Worm (Caenorhabditis elegans) whole organism, dauer: ENCODE data around the gene C06B3.6.

Experiments
- unc-62 ChIP-seq: sonication (generic microtip); optimal IDR thresholded peaks from 2 replicates; lab custom pipeline; 2017; ENCODE audit warnings: missing biosample characterization, missing genetic modification reagents, missing genetic modification characterization

Gene C06B3.6

ce11 chrV:13892457-13893375, 16.1 kb downstream of the C06B3.6 start, which contains the start of gene sptl-3:
Gene sptl-3, plus strand, starts transcription at chrV:13893325.
- no peak for TF ChIP-seq unc-62 (GFP tag; lab: Kevin White, UChicago)

- TF ChIP-seq unc-62 (GFP tag; lab: Kevin White, UChicago), result no peak
These were observed 17.3 kb downstream of the C06B3.6 start for ce11 chrV:13891489-13891888.

ce11 chrV:13890473-13890872, 18.3 kb downstream of the C06B3.6 start, which contains the start of gene lbp-8:
Gene lbp-8, plus strand, starts transcription at chrV:13890773.
- no peak for TF ChIP-seq unc-62 (GFP tag; lab: Kevin White, UChicago)

DNA sequence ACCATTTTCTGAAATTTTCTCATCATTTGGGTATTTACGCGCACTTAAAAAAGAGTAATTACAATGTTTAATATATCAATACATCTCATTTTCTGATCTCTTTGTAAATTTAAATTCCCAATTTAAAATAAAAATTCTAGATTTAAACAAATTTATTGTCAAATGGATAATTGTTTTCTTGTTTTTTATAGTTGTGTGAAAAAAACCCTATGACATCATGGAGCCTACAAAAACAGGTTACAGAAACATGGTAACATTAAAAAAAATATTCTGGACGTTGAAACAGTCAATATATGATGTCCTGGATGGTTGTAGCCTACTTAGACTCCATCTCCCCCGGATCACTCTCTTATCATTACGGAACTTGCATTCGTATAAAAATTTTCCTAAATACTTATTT, 19.3 kb downstream of the C06B3.6 start, which contains the start of gene spp-12:
spp-12 (plus strand) TSS at position 301 of the 400 bp plus-strand sequence.
- no peak for TF ChIP-seq unc-62 (GFP tag; lab: Kevin White, UChicago)

ce11 chrV:13887358-13887757, 21.4 kb downstream of the C06B3.6 start, which contains the start of gene srsx-19:
Gene srsx-19, plus strand, starts transcription at chrV:13887658.
- no peak for TF ChIP-seq unc-62 (GFP tag; lab: Kevin White, UChicago)

ce11 chrV:13880607-13881006, 28.2 kb downstream of the C06B3.6 start, which contains the start of gene T22G5.3:
Gene T22G5.3, plus strand, starts transcription at chrV:13880907.
- TF ChIP-seq unc-62 (GFP tag; lab: Kevin White, UChicago), result no peak

ce11 chrV:13880163-13880562, 28.6 kb downstream of the C06B3.6 start:
- no peak for TF ChIP-seq unc-62 (GFP tag; lab: Kevin White, UChicago)

ce11 chrV:13879241-13879640, 29.5 kb downstream of the C06B3.6 start, which contains the start of gene lbp-7:
Gene lbp-7, plus strand, starts transcription at chrV:13879552.
- no peak for TF ChIP-seq unc-62 (GFP tag; lab: Kevin White, UChicago)

- no peak for TF ChIP-seq unc-62 (GFP tag; lab: Kevin White, UChicago)
These were observed 30.5 kb downstream of the C06B3.6 start for ce11 chrV:13878226-13878625.

DNA sequence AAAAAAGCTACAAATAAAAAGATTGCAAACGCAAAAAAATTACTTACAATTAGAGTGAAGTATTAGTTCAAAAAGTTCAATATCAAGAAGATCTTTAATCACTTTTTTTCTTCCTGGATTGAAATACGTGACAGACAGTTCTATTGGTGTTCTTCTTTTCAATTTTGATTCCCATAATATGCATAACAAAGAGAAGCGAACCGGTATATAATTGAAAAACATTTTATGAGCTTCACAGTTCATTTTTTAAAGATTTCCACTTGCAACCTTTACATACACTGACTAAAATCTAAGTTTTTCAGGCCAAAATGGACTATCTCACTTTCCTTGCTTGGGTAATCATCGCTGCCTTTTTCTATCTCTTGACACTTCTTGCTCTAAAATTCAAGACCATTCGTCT, 32.2 kb downstream of the C06B3.6 start, which contains the start of gene T22G5.1:
T22G5.1 (plus strand) TSS at position 301 of the 400 bp plus-strand sequence.
- no peak for TF ChIP-seq unc-62 (GFP tag; lab: Kevin White, UChicago)

DNA sequence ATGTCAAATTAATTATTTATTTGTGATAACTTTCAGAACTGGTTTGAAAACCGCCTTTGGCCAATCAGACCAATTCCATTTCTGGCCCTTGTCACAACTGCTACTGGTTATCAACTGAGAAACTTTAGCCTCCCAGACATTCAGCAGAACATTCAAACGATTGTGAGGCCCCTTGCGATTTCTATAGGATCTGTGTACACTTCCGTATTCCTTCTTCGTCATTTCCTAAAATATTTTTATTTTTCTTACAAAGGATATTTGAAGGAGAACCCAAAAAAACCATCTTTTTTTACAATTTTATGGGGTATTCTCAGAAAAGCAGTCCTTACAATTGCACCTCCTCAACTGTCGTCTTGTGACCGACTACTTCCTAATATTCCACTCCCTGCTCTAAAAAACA, 35.4 kb downstream of the C06B3.6 start:
- TF ChIP-seq unc-62 (GFP tag; lab: Kevin White, UChicago), result no peak

DNA sequence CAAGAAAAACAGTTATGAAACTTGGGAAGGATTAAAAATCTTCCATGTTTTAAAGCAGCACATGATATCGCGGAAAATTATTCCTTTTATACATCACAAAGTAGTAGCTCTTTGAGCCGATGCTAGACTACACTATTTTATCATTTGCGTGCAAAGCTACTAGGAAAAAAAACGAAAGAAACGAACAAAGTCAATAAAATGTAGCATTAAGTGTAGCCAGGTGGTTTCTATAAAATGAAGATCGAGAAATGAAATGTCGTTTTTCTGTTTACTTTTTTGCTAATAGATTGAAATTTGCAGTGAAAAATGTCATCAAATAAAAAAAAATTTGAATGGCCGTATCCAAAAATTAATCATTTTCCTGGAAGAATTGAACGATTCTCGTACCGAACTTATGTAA, 35.9 kb downstream of the C06B3.6 start, which contains the start of gene cpt-5:
cpt-5 (plus strand) TSS at position 301 of the 400 bp plus-strand sequence.
- TF ChIP-seq unc-62 (GFP tag; lab: Kevin White, UChicago), result no peak

DNA sequence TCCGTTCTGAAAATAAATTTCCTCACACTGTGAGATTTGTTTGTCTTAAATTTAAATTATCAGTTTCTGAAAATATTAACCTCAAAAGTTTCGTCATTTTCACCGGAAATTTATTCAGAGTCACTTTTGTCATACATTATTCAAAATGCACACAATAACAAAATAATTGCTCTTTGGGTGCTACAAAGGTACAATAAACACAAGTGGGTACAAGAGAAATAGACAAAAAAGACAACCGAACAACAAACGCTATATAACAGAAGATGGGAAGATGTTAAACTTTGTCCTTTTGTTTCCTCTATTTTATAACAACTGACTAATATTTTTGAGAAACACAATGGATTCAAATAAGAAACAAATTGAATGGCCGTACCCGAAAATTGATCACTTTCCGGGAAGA, 39.2 kb downstream of the C06B3.6 start:
- no peak for TF ChIP-seq unc-62 (GFP tag; lab: Kevin White, UChicago)

DNA sequence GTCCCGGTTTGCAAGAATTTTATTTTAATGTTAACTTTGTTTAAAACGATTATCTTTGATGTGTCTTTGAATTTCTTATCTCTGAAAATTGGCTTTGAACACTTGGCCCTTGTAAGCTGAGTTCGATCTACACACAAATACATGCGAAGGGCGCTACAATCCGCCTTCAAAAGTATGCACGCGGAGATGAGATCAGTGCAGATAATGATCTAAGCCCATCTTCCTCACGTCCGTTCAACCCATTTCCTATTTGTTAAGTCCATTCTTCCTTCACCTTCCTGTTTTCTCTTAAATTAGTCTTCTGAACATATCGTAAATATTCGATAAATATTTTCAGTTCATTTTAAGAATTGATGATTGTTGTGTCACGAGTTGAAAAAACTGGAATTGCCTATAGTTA, 42.4 kb downstream of the C06B3.6 start, which contains the start of gene nhr-175:
nhr-175 (plus strand) TSS at position 339 of the 400 bp plus-strand sequence.
- no peak for TF ChIP-seq unc-62 (GFP tag; lab: Kevin White, UChicago)

ce11 chrV:13863700-13864099, 45.1 kb downstream of the C06B3.6 start:
- no peak for TF ChIP-seq unc-62 (GFP tag; lab: Kevin White, UChicago)

DNA sequence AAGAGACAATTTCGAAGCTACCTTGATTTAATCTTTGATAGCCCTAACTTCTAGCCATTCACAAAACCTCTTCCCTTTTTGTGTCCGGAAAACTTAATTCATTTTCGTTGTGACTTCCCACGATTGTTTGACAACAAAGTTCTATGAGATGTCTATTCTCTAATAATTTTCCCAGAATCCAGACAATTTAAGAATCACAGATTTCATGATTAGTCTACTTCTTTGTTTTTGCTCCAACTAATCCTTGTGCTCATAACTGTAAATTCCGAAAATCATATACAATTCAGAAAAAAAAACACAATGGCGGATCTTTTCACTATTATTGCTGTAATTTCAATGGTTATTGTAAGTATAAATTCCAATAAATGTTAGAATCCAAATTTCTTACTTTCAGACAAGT, 46.3 kb downstream of the C06B3.6 start, which contains the start of gene srx-137:
srx-137 (plus strand) TSS at position 301 of the 400 bp plus-strand sequence.
- TF ChIP-seq unc-62 (GFP tag; lab: Kevin White, UChicago), result no peak
